Worm (Caenorhabditis elegans): ENCODE measurements around the gene str-236.
A peak's percentile ranks its signal among the peaks of the same experiment; 100 is the strongest.

The str-236 gene

DNA sequence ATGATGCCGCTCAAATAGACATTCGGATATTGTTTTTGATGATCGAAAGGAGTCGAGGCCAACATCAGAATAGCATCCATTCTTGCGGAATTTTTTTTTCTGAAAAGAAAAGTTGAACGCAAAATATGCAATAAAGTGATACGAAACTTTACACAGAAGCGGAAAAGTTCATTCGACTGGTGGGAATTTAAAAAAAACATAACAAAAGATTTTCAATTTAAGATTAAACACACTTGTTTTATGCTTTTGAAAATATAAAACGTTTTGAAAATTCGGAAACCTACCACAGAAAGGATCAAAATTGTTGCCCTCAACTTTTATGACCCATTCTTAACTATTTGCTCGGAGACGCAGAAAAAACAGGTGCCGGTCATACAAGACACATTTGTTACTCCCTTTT is 9.1 kb upstream of the str-236 start, which contains the start of gene K02H11.9:
TSS of gene K02H11.9 (minus strand) at position 101 of the 400 bp plus-strand sequence.
- TF ChIP-seq ztf-23 (GFP tag; IDR thresholded peaks at IDR 0.05) (no peak), cog-1 (tag; optimal IDR thresholded peaks at IDR 0.05) (no peak), flt-1 (GFP tag; IDR thresholded peaks at IDR 0.05) (no peak), ztf-29 (GFP tag; IDR thresholded peaks at IDR 0.05) (no peak), ref-1 (GFP tag; conservative IDR thresholded peaks at IDR 0.05) (no peak), T22C8.4 (GFP tag; IDR thresholded peaks at IDR 0.05) (no peak), klf-2 (GFP tag; conservative IDR thresholded peaks at IDR 0.05) (no peak), med-1 (GFP tag; optimal IDR thresholded peaks at IDR 0.05; ENCODE audit: insufficient read depth) (no peak), tab-1 (GFP tag; IDR thresholded peaks at IDR 0.05) (no peak)

DNA sequence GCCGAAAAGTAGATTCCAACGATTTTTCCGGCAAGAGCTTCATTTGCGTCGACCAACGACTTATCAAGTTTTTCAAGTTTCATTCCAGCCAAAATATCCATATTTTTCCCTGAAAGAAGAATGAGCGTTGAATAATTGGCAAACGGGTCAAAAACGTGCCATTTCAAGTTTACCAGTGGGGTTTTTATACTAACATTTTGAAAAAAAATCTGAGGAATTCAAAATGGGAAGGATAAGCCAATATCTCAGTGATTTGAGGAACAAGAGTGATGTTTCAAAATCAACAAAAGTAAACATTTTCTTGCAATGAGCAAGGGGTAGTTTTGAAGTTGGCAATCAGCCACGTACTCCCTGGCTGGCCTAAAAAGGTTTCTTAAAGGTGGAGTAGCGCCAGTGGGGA is 6.4 kb upstream of the str-236 start, which contains the start of gene trx-5:
TSS of gene trx-5 (minus strand) at position 101 of the 400 bp plus-strand sequence.
- TF ChIP-seq flt-1 (GFP tag; IDR thresholded peaks at IDR 0.05), result no peak
- no peak for TF ChIP-seq med-1 (GFP tag; optimal IDR thresholded peaks at IDR 0.05; ENCODE audit: insufficient read depth)
- TF ChIP-seq klf-2 (GFP tag; conservative IDR thresholded peaks at IDR 0.05), result no peak
- no peak for TF ChIP-seq tab-1 (GFP tag; IDR thresholded peaks at IDR 0.05)
- TF ChIP-seq ztf-23 (GFP tag; IDR thresholded peaks at IDR 0.05), result no peak
- TF ChIP-seq T22C8.4 (GFP tag; IDR thresholded peaks at IDR 0.05), result no peak
- TF ChIP-seq ztf-29 (GFP tag; IDR thresholded peaks at IDR 0.05), result no peak
- TF ChIP-seq ref-1 (GFP tag; conservative IDR thresholded peaks at IDR 0.05), result no peak
- no peak for TF ChIP-seq cog-1 (tag; optimal IDR thresholded peaks at IDR 0.05)

DNA sequence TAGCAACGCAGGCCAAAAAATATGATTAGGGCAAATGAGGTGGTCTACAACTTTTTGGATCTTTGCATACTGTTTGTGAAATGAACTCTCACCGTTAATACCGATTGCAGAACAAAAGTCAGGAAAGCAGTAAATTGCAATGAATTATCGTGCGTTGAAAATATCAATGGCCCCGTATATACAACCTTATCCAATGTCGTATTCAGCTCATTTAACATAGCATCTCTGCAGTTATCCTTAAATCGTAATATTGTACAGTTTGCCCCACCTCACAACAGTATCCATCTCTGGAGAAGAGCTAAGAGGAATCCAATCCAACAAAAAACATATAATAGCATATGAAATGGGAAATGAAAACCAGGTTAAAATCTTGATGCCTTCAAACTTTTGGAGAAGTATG is 4.6 kb upstream of the str-236 start:
- TF ChIP-seq cog-1 (tag; optimal IDR thresholded peaks at IDR 0.05), result no peak
- no peak for TF ChIP-seq ref-1 (GFP tag; conservative IDR thresholded peaks at IDR 0.05)
- no peak for TF ChIP-seq T22C8.4 (GFP tag; IDR thresholded peaks at IDR 0.05)
- TF ChIP-seq med-1 (GFP tag; optimal IDR thresholded peaks at IDR 0.05; ENCODE audit: insufficient read depth), result no peak
- TF ChIP-seq tab-1 (GFP tag; IDR thresholded peaks at IDR 0.05), result no peak

DNA sequence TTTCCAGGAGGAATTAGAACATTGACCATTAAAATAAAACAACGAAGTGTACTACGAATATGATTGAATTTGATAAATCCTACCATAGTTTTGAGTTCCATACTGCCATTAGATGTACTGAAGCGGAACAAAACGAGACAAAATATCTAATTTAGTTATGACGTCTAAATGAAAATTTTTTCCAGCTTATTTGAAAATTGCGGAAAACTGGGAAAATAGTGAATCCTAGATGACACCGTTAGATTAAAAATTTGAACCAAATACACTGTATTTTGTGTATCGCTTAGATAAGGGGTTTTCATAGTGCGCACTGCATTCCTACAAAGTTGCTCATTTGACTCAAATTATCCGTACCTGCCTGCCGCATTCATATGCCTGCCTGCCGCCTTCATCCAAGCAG is 3.3 kb upstream of the str-236 start, which contains the start of gene K02H11.4:
TSS of gene K02H11.4 (minus strand) at position 101 of the 400 bp plus-strand sequence.
- TF ChIP-seq flt-1 (GFP tag; IDR thresholded peaks at IDR 0.05), result no peak
- no peak for TF ChIP-seq ztf-29 (GFP tag; IDR thresholded peaks at IDR 0.05)
- no peak for TF ChIP-seq ztf-23 (GFP tag; IDR thresholded peaks at IDR 0.05)
- TF ChIP-seq cog-1 (tag; optimal IDR thresholded peaks at IDR 0.05), result no peak
- no peak for TF ChIP-seq tab-1 (GFP tag; IDR thresholded peaks at IDR 0.05)
- no peak for TF ChIP-seq ref-1 (GFP tag; conservative IDR thresholded peaks at IDR 0.05)
- TF ChIP-seq klf-2 (GFP tag; conservative IDR thresholded peaks at IDR 0.05), result no peak
- TF ChIP-seq T22C8.4 (GFP tag; IDR thresholded peaks at IDR 0.05), result no peak
- TF ChIP-seq med-1 (GFP tag; optimal IDR thresholded peaks at IDR 0.05; ENCODE audit: insufficient read depth), result no peak

DNA sequence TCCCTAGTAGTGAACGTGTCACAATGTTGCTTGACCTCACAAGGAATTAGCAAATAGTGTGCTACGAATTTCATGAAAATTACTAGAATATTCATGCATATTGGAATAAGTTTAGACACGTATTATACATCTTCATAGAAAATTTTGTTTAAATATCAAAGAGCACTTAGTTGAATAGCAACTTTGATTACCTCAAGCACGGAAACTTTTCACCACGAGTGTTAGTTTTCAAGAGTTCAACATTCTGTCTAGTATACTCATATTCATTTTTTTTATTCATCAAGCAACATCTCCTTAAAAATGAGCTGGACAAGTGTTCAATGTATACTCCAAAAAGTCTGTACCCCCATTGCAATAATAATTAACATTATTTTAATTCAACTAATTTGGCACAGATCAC is 5.4 kb downstream of the str-236 start, which contains the start of gene str-243:
TSS of gene str-243 (plus strand) at position 301 of the 400 bp plus-strand sequence.
- TF ChIP-seq cog-1 (tag; optimal IDR thresholded peaks at IDR 0.05) (no peak), ztf-29 (GFP tag; IDR thresholded peaks at IDR 0.05) (no peak), klf-2 (GFP tag; conservative IDR thresholded peaks at IDR 0.05) (no peak), flt-1 (GFP tag; IDR thresholded peaks at IDR 0.05) (no peak), med-1 (GFP tag; optimal IDR thresholded peaks at IDR 0.05; ENCODE audit: insufficient read depth) (no peak), tab-1 (GFP tag; IDR thresholded peaks at IDR 0.05) (no peak), ztf-23 (GFP tag; IDR thresholded peaks at IDR 0.05) (no peak), ref-1 (GFP tag; conservative IDR thresholded peaks at IDR 0.05) (no peak), T22C8.4 (GFP tag; IDR thresholded peaks at IDR 0.05) (no peak)

DNA sequence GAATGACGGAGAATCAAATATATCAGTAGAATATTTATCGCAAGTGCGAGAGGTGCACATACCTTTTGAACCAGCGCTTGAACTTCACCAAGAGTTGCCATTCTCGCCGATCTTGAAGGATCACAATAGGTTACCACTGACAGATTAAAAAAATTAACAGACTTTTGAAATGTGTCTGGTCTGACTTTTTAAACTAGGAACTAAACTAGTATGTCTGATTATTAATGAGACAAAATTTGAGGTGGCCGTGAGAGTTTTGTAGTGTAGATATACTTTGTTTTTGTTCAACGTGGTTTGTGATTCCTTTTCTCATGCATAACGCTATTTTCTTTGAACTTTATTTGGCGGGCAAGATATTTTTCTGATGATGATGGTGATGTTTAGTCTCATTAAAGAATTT is 6.0 kb downstream of the str-236 start, which contains the start of gene str-240:
TSS of gene str-240 (minus strand) at position 101 of the 400 bp plus-strand sequence.
- TF ChIP-seq ref-1 (GFP tag; conservative IDR thresholded peaks at IDR 0.05) (no peak), med-1 (GFP tag; optimal IDR thresholded peaks at IDR 0.05; ENCODE audit: insufficient read depth) (no peak), ztf-23 (GFP tag; IDR thresholded peaks at IDR 0.05) (no peak), cog-1 (tag; optimal IDR thresholded peaks at IDR 0.05) (no peak), tab-1 (GFP tag; IDR thresholded peaks at IDR 0.05) (no peak), klf-2 (GFP tag; conservative IDR thresholded peaks at IDR 0.05) (no peak), ztf-29 (GFP tag; IDR thresholded peaks at IDR 0.05) (no peak), T22C8.4 (GFP tag; IDR thresholded peaks at IDR 0.05) (no peak), flt-1 (GFP tag; IDR thresholded peaks at IDR 0.05) (no peak)

DNA sequence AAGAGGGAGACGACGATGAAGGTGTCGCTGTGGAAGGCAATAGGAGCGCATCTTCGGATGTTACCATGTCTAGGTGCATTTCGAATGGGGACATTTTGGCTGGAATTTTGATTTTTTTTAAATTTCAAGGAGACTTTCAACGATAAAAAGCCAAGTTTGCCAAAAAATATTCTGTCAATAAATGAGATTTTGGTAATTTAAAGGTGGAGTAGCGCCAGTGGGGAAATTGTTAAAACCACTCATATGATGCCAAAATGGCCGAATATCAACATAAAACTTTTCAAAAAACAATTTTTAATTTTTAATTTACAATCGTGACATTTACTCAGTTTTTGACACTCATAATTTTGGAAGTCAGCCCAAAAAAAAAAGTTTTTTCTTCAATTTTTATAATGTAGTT is 16.3 kb downstream of the str-236 start, which contains the start of gene nhr-260:
TSS of gene nhr-260 (minus strand) at position 101 of the 400 bp plus-strand sequence.
- TF ChIP-seq ztf-29 (GFP tag; IDR thresholded peaks at IDR 0.05) (no peak), flt-1 (GFP tag; IDR thresholded peaks at IDR 0.05) (no peak), cog-1 (tag; optimal IDR thresholded peaks at IDR 0.05) (no peak), med-1 (GFP tag; optimal IDR thresholded peaks at IDR 0.05; ENCODE audit: insufficient read depth) (no peak), ref-1 (GFP tag; conservative IDR thresholded peaks at IDR 0.05) (no peak), T22C8.4 (GFP tag; IDR thresholded peaks at IDR 0.05) (no peak), tab-1 (GFP tag; IDR thresholded peaks at IDR 0.05) (no peak), ztf-23 (GFP tag; IDR thresholded peaks at IDR 0.05) (no peak), klf-2 (GFP tag; conservative IDR thresholded peaks at IDR 0.05) (no peak)

DNA sequence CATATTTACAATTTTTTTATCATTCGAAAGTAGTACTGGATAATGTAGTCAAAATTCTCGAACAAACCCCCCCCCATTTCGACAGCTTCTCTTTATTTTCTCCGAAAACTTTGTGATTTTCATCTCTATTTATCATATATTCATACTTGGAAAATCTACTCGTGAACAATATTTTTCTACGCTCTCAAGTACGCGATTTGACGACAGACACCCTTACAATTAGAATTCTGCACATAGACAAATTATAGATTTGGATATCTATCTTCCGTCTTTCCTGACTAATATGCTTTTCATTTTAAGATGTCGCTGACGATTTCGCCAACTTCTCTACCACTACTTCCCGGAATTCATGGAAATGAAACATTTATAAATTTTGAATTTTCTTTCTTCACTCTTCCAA is 21.9 kb downstream of the str-236 start, which contains the start of gene sru-28:
TSS of gene sru-28 (plus strand) at position 301 of the 400 bp plus-strand sequence.
- TF ChIP-seq flt-1 (GFP tag; IDR thresholded peaks at IDR 0.05) (no peak), med-1 (GFP tag; optimal IDR thresholded peaks at IDR 0.05; ENCODE audit: insufficient read depth) (no peak), klf-2 (GFP tag; conservative IDR thresholded peaks at IDR 0.05) (no peak), ref-1 (GFP tag; conservative IDR thresholded peaks at IDR 0.05) (no peak), T22C8.4 (GFP tag; IDR thresholded peaks at IDR 0.05) (no peak), cog-1 (tag; optimal IDR thresholded peaks at IDR 0.05) (no peak)

DNA sequence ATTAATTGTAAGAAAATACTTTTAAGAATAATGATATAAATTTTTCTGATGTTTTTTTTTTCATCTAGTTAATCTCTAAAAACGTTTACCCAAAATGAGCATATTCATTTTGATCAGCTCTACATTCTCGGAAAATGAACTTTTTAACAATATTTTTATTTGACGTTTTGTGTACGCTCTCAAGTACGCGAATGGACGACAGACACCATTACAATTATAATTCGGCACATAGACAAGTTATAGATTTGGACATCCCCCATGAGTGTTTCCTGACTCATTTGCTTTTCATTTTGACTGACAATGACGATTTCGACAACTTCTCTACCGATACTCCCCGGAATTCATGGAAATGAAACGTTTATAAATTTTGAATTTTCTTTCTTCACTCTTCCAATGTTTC is 28.7 kb downstream of the str-236 start, which contains the start of gene sru-27:
TSS of gene sru-27 (plus strand) at position 301 of the 400 bp plus-strand sequence.
- no peak for TF ChIP-seq klf-2 (GFP tag; conservative IDR thresholded peaks at IDR 0.05)
- TF ChIP-seq cog-1 (tag; optimal IDR thresholded peaks at IDR 0.05), result no peak
- no peak for TF ChIP-seq tab-1 (GFP tag; IDR thresholded peaks at IDR 0.05)
- TF ChIP-seq ztf-23 (GFP tag; IDR thresholded peaks at IDR 0.05), result no peak

DNA sequence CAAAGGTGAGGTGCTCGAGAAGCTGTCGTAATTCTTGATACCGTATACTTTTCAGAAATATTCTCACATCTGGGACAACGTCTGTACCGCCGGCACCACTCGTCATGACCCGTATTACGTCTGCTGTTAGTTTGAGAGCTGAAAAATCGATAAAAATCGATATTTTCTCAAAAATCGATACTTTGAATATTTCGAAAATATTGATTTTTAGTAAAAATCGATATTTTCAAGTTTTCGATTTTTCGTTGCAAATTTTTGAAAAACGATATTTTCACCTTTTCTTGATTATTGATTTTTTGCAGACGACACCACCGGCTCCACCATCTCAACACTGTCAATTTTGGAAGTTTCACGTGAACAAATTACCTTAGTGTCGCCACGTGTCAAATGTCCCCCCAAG is 32.1 kb downstream of the str-236 start:
- TF ChIP-seq cog-1 (tag; optimal IDR thresholded peaks at IDR 0.05), result no peak
- peak; percentile 80 for TF ChIP-seq T22C8.4 (GFP tag; IDR thresholded peaks at IDR 0.05)

Measured in whole organism, midembryonic.